Fruit fly (Drosophila melanogaster) whole organism, embryonic: Measurements from ENCODE around the gene CG4004.
A peak's percentile ranks its signal among the peaks of the same experiment; 100 is the strongest.

ENCODE experiments used
- CG10462 ChIP-seq: fragments of 200-800 bp; sonication (Bioruptor generic); optimal IDR thresholded peaks from 2 replicates; lab custom pipeline; 2016; ENCODE audit warnings: missing biosample characterization, missing genetic modification characterization
- CG11398 ChIP-seq: fragments of 200-800 bp; sonication (Bioruptor generic); optimal IDR thresholded peaks from 2 replicates; lab custom pipeline; 2016; ENCODE audit warnings: missing biosample characterization, missing genetic modification characterization
- CG11504 ChIP-seq: fragments of 200-800 bp; sonication (Bioruptor generic); optimal IDR thresholded peaks from 3 replicates; lab custom pipeline; 2019; ENCODE audit warnings: missing biosample characterization, mild to moderate bottlenecking, missing genetic modification characterization, moderate library complexity
- CG12219 ChIP-seq: fragments of 200-800 bp; sonication (Bioruptor generic); optimal IDR thresholded peaks from 3 replicates; lab custom pipeline; 2018; ENCODE audit warnings: missing biosample characterization, mild to moderate bottlenecking, missing genetic modification characterization
- CG13296 ChIP-seq: fragments of 200-800 bp; sonication (Bioruptor generic); optimal IDR thresholded peaks from 3 replicates; lab custom pipeline; 2018; ENCODE audit warnings: missing biosample characterization, mild to moderate bottlenecking, missing genetic modification characterization
- CG15073 ChIP-seq: fragments of 200-800 bp; sonication (Bioruptor generic); optimal IDR thresholded peaks from 2 replicates; lab custom pipeline; 2016; ENCODE audit warnings: missing biosample characterization, missing genetic modification characterization
- CG1602 ChIP-seq: fragments of 200-800 bp; sonication (Bioruptor generic); optimal IDR thresholded peaks from 3 replicates; lab custom pipeline; 2016; ENCODE audit warnings: missing biosample characterization, missing genetic modification characterization
- CG16779 ChIP-seq: fragments of 200-800 bp; sonication (Bioruptor generic); IDR thresholded peaks from 2 replicates; pipeline ENCODE4 v1.3.6; 2022; ENCODE audit warnings: missing biosample characterization, missing genetic modification characterization
- CG1792 ChIP-seq: fragments of 200-800 bp; sonication (Bioruptor generic); optimal IDR thresholded peaks from 2 replicates; lab custom pipeline; 2016; ENCODE audit warnings: missing biosample characterization, missing genetic modification characterization
- CG18262 ChIP-seq: fragments of 200-800 bp; optimal IDR thresholded peaks from 3 replicates; lab custom pipeline; 2019; ENCODE audit warnings: missing biosample characterization, mild to moderate bottlenecking, missing genetic modification characterization, moderate library complexity
- CG30431 ChIP-seq: fragments of 200-800 bp; sonication (Bioruptor generic); optimal IDR thresholded peaks from 2 replicates; lab custom pipeline; 2017; ENCODE audit warnings: missing biosample characterization, missing genetic modification characterization
- CG3163 ChIP-seq: fragments of 200-800 bp; sonication (Bioruptor generic); optimal IDR thresholded peaks from 3 replicates; lab custom pipeline; 2016; ENCODE audit warnings: missing biosample characterization, missing genetic modification characterization
- CG32767 ChIP-seq: fragments of 200-800 bp; sonication (Bioruptor generic); IDR thresholded peaks from 2 replicates; pipeline ENCODE4 v1.3.6; 2022; ENCODE audit warnings: missing biosample characterization, missing genetic modification characterization
- CG4424 ChIP-seq: fragments of 200-800 bp; sonication (Bioruptor generic); optimal IDR thresholded peaks from 3 replicates; lab custom pipeline; 2016; ENCODE audit warnings: missing biosample characterization, missing genetic modification characterization
- CG8388 ChIP-seq: fragments of 200-800 bp; sonication (Bioruptor generic); optimal IDR thresholded peaks from 2 replicates; lab custom pipeline; 2019; ENCODE audit warnings: missing biosample characterization, mild to moderate bottlenecking, missing genetic modification characterization, moderate library complexity
- CTCF ChIP-seq: fragments of 200-800 bp; sonication (Bioruptor generic); optimal IDR thresholded peaks from 2 replicates; lab custom pipeline; 2017; ENCODE audit warnings: missing biosample characterization, mild to moderate bottlenecking, missing genetic modification characterization, moderate library complexity
- Chrac-16 ChIP-seq: fragments of 200-800 bp; sonication (Bioruptor generic); optimal IDR thresholded peaks from 3 replicates; lab custom pipeline; 2016; ENCODE audit warnings: missing biosample characterization, missing genetic modification characterization
- CoRest ChIP-seq: fragments of 200-800 bp; sonication (Bioruptor generic); optimal IDR thresholded peaks from 3 replicates; lab custom pipeline; 2018; ENCODE audit warnings: missing biosample characterization, mild to moderate bottlenecking, missing genetic modification characterization, moderate library complexity
- Dbx ChIP-seq: fragments of 200-800 bp; sonication (Bioruptor generic); IDR thresholded peaks from 3 replicates; pipeline ENCODE4 v1.3.6; 2022; ENCODE audit warnings: missing biosample characterization, missing genetic modification characterization
- Dll ChIP-seq: fragments of 200-800 bp; sonication (Bioruptor generic); IDR thresholded peaks from 4 replicates; pipeline ENCODE4 v1.3.6; 2022; ENCODE audit warnings: missing biosample characterization, missing genetic modification characterization; ENCODE audit not compliant: partially characterized antibody
- E2f1 ChIP-seq: fragments of 200-800 bp; sonication (Bioruptor generic); IDR thresholded peaks from 2 replicates; pipeline ENCODE4 v1.3.6; 2022; ENCODE audit warnings: missing biosample characterization, missing genetic modification characterization
- Ets65A ChIP-seq: fragments of 200-800 bp; sonication (Bioruptor generic); peaks from one replicate; lab custom pipeline; 2016; ENCODE audit warnings: missing biosample characterization, missing genetic modification characterization
- Hr51 ChIP-seq, 2 experiments: fragments of 200-800 bp; sonication (Bioruptor generic); optimal IDR thresholded peaks; 2 replicates in 1 of 2; 3 replicates in 1 of 2; lab custom pipeline; 2016 to 2018; ENCODE audit warnings: missing biosample characterization in 2 of 2, missing genetic modification characterization in 2 of 2, mild to moderate bottlenecking in 1 of 2, moderate library complexity in 1 of 2
- Jarid2 ChIP-seq: fragments of 200-800 bp; sonication (Bioruptor generic); optimal IDR thresholded peaks from 3 replicates; lab custom pipeline; 2017; ENCODE audit warnings: mild to moderate bottlenecking, missing biosample characterization, missing genetic modification reagents, missing genetic modification characterization
- Mrtf ChIP-seq: fragments of 200-800 bp; sonication (Bioruptor generic); IDR thresholded peaks from 3 replicates; pipeline ENCODE4 v1.3.6; 2022; ENCODE audit warnings: missing biosample characterization, missing genetic modification characterization
- Optix ChIP-seq: fragments of 200-800 bp; sonication (Bioruptor generic); IDR thresholded peaks from 3 replicates; pipeline ENCODE4 v1.3.6; 2022; ENCODE audit warnings: missing biosample characterization, missing genetic modification characterization
- Poxn ChIP-seq: fragments of 200-800 bp; sonication (Bioruptor generic); IDR thresholded peaks from 2 replicates; pipeline ENCODE4 v1.3.6; 2022; ENCODE audit warnings: missing biosample characterization, missing genetic modification characterization
- Sin3A ChIP-seq: fragments of >200 bp; optimal IDR thresholded peaks from 2 replicates; lab custom pipeline; 2018
- abd-A ChIP-seq: fragments of 200-800 bp; sonication (Bioruptor generic); optimal IDR thresholded peaks from 3 replicates; lab custom pipeline; 2019; ENCODE audit warnings: missing biosample characterization, mild to moderate bottlenecking, missing genetic modification characterization, moderate library complexity
- ase ChIP-seq: fragments of 200-800 bp; sonication (Bioruptor generic); IDR thresholded peaks from 3 replicates; pipeline ENCODE4 v1.3.6; 2022; ENCODE audit warnings: missing biosample characterization, missing genetic modification characterization
- az2 ChIP-seq: fragments of 200-800 bp; sonication (Bioruptor generic); optimal IDR thresholded peaks from 3 replicates; lab custom pipeline; 2016; ENCODE audit warnings: missing biosample characterization, missing genetic modification characterization
- bab2 ChIP-seq: fragments of 200-800 bp; sonication (Bioruptor generic); optimal IDR thresholded peaks from 2 replicates; lab custom pipeline; 2016; ENCODE audit warnings: missing biosample characterization, missing genetic modification characterization
- cg ChIP-seq: fragments of 200-800 bp; sonication (Bioruptor generic); optimal IDR thresholded peaks from 3 replicates; lab custom pipeline; 2019; ENCODE audit warnings: missing biosample characterization, mild to moderate bottlenecking, missing genetic modification characterization, moderate library complexity
- chinmo ChIP-seq: fragments of 200-800 bp; sonication (Bioruptor generic); IDR thresholded peaks from 4 replicates; pipeline ENCODE4 v1.3.6; 2022; ENCODE audit warnings: missing biosample characterization, missing genetic modification characterization; ENCODE audit not compliant: partially characterized antibody
- cwo ChIP-seq: fragments of 200-800 bp; sonication (Bioruptor generic); optimal IDR thresholded peaks from 3 replicates; lab custom pipeline; 2017; ENCODE audit warnings: missing biosample characterization, missing genetic modification characterization, mild to moderate bottlenecking, moderate library complexity, missing genetic modification reagents
- esg ChIP-seq: fragments of 200-800 bp; sonication (Bioruptor generic); conservative IDR thresholded peaks from 2 replicates; pipeline ENCODE4 v1.3.6; 2022; ENCODE audit warnings: missing biosample characterization, missing genetic modification characterization
- fd3F ChIP-seq: fragments of 200-800 bp; sonication (Bioruptor generic); optimal IDR thresholded peaks from 2 replicates; lab custom pipeline; 2018; ENCODE audit warnings: missing biosample characterization, mild to moderate bottlenecking, missing genetic modification characterization, moderate library complexity
- fd64A ChIP-seq: fragments of 200-800 bp; sonication (Bioruptor generic); optimal IDR thresholded peaks from 3 replicates; lab custom pipeline; 2018; ENCODE audit warnings: missing biosample characterization, mild to moderate bottlenecking, missing genetic modification characterization
- fd96Cb ChIP-seq: fragments of 200-800 bp; sonication (Bioruptor generic); optimal IDR thresholded peaks from 2 replicates; lab custom pipeline; 2018; ENCODE audit warnings: missing biosample characterization, mild to moderate bottlenecking, missing genetic modification characterization, moderate library complexity
- fu2 ChIP-seq: fragments of 200-800 bp; sonication (Bioruptor generic); optimal IDR thresholded peaks from 2 replicates; lab custom pipeline; 2016; ENCODE audit warnings: missing biosample characterization, missing genetic modification characterization
- her ChIP-seq: fragments of 200-800 bp; sonication (Bioruptor generic); optimal IDR thresholded peaks from 2 replicates; lab custom pipeline; 2016; ENCODE audit warnings: missing biosample characterization, missing genetic modification characterization
- ind ChIP-seq: fragments of 200-800 bp; sonication (Bioruptor generic); optimal IDR thresholded peaks from 3 replicates; lab custom pipeline; 2016; ENCODE audit warnings: missing biosample characterization, missing genetic modification characterization
- lola ChIP-seq, 3 experiments: fragments of >200 bp in 2 of 3; fragments of 200-800 bp in 1 of 3; sonication (Bioruptor generic) in 1 of 3; optimal IDR thresholded peaks; 2 replicates each; lab custom pipeline; 2017 to 2019; ENCODE audit warnings: missing biosample characterization in 3 of 3, missing genetic modification characterization in 3 of 3, mild to moderate bottlenecking in 1 of 3, moderate library complexity in 1 of 3
- phol ChIP-seq: fragments of 200-800 bp; sonication (Bioruptor generic); optimal IDR thresholded peaks from 3 replicates; lab custom pipeline; 2018; ENCODE audit warnings: missing biosample characterization, mild to moderate bottlenecking, missing genetic modification characterization, moderate library complexity
- pros ChIP-seq: fragments of 200-800 bp; sonication (Bioruptor generic); optimal IDR thresholded peaks from 3 replicates; lab custom pipeline; 2019; ENCODE audit warnings: missing biosample characterization, mild to moderate bottlenecking, missing genetic modification characterization, moderate library complexity
- sens ChIP-seq: fragments of 200-800 bp; sonication (Bioruptor generic); peaks from one replicate; lab custom pipeline; 2016; ENCODE audit warnings: missing biosample characterization, missing genetic modification characterization
- slbo ChIP-seq: fragments of 200-800 bp; sonication (Bioruptor generic); IDR thresholded peaks from 2 replicates; pipeline ENCODE4 v1.3.6; 2022; ENCODE audit warnings: missing biosample characterization, missing genetic modification characterization
- tup ChIP-seq: fragments of 200-800 bp; sonication (Bioruptor generic); optimal IDR thresholded peaks from 2 replicates; lab custom pipeline; 2016; ENCODE audit warnings: missing biosample characterization, mild to moderate bottlenecking, missing genetic modification characterization, moderate library complexity
- zen ChIP-seq: fragments of 200-800 bp; sonication (Bioruptor generic); optimal IDR thresholded peaks from 3 replicates; lab custom pipeline; 2018; ENCODE audit warnings: missing biosample characterization, mild to moderate bottlenecking, missing genetic modification characterization, moderate library complexity

Gene CG4004

DNA sequence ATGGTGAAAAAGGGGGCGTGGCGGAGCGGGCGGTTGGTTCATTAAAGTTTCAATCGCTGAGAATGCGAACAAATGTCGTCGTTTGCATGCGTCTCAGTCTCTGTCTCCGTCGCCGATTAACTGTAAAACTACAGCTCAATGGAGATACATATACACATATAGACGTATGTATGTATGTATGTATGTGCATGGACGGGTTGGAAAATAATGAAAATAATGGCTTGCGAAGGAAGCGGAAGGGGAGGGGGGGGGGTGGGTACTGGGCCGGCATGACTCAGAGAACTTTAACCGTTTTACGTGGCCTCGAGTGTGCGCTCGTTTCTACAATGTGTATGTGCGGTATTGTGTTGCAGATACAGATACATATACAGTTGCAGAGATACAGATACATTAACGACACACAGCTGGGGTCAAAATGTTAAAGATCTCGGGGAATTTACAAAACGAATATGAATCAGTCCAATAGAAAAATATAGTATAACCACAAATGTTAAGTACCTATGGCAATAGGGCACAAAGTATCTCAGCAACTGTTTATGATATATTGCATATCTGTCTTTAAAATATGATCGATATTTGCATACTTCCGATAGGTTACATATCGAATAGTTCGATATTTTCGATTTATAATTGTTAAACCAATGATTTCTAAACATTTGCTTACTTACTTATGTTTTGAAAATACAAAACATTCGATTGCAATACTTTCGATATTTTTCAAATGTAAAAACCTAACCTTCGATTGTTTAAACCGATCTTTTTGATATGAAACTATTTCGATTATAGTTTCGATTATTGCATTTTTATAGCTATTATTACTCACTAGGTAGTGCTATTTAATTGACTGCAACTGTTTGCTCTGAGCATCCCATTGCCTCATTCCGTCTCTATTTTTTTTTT lies 19.5 kb upstream of the CG4004 start (continued):
- no peak for TF ChIP-seq ind (GFP tag; lab: Kevin White, UChicago)
- TF ChIP-seq fd64A (GFP tag; lab: Kevin White, UChicago) = no peak
- no peak for TF ChIP-seq CG1792 (GFP tag; lab: Kevin White, UChicago)
- 0 out of 3 replicates have a peak, but pooled peaks have one; percentile 29 for TF ChIP-seq Dbx (GFP tag; lab: Robert Waterston, UW)
- peak; percentile 7 for TF ChIP-seq CG12219 (GFP tag; lab: Kevin White, UChicago)
- TF ChIP-seq CG11398 = no peak
- no peak for TF ChIP-seq Optix (GFP tag; lab: Robert Waterston, UW)
- TF ChIP-seq CTCF (GFP tag; lab: Kevin White, UChicago) = no peak
- no peak for TF ChIP-seq CG32767 (GFP tag; lab: Robert Waterston, UW)
- peak; percentile 69 for TF ChIP-seq CG11504 (tag; lab: Kevin White, UChicago)
- TF ChIP-seq phol = peak; percentile 54
- TF ChIP-seq bab2 (GFP tag; lab: Kevin White, UChicago) = no peak
- TF ChIP-seq CG10462 = no peak
- no peak for TF ChIP-seq her (GFP tag; lab: Kevin White, UChicago)
- peak; percentile 41 for TF ChIP-seq fd96Cb (tag; lab: Kevin White, UChicago)
- TF ChIP-seq cg (GFP tag; lab: Kevin White, UChicago) = peak; percentile 74
- no peak for TF ChIP-seq CG16779 (GFP tag; lab: Robert Waterston, UW)
- no peak for TF ChIP-seq CG15073
- peak; percentile 53 for TF ChIP-seq CG4424 (GFP tag; lab: Kevin White, UChicago)
- TF ChIP-seq Dll (GFP tag; lab: Robert Waterston, UW) = 0 out of 4 replicates have a peak, but pooled peaks have one; percentile 26
- no peak for TF ChIP-seq esg (GFP tag; lab: Robert Waterston, UW)
- TF ChIP-seq lola (GFP tag; optimal IDR thresholded peaks at IDR 0.05; lab: Kevin White, UChicago) = peak in 1 of 3 experiments; percentile 58
- TF ChIP-seq Chrac-16 (GFP tag; lab: Kevin White, UChicago) = no peak
- TF ChIP-seq E2f1 (GFP tag; lab: Robert Waterston, UW) = no peak
- peak; percentile 33 for TF ChIP-seq az2 (GFP tag; lab: Kevin White, UChicago)
- peak; percentile 91 for TF ChIP-seq chinmo
- peak; percentile 2 for TF ChIP-seq CG30431 (GFP tag; lab: Kevin White, UChicago)
- no peak for TF ChIP-seq Poxn (GFP tag; lab: Robert Waterston, UW)
- no peak for TF ChIP-seq CG13296
- TF ChIP-seq sens (GFP tag; lab: Kevin White, UChicago) = peak; percentile 82
- TF ChIP-seq CG8388 (GFP tag; lab: Kevin White, UChicago) = peak; percentile 0
- TF ChIP-seq cwo = no peak
- no peak for TF ChIP-seq ase (GFP tag; lab: Robert Waterston, UW)
- no peak for TF ChIP-seq fd3F (GFP tag; lab: Kevin White, UChicago)
- no peak for TF ChIP-seq Jarid2 (GFP tag; lab: Kevin White, UChicago)
- TF ChIP-seq fu2 = no peak
- TF ChIP-seq Ets65A (GFP tag; lab: Kevin White, UChicago) = peak; percentile 50
- TF ChIP-seq CG18262 (tag; lab: Kevin White, UChicago) = peak; percentile 67
- no peak for TF ChIP-seq zen
- peak; percentile 30; the same call in 1 of the 2 replicates for TF ChIP-seq slbo (GFP tag; lab: Robert Waterston, UW)
- peak; percentile 50 for TF ChIP-seq pros (GFP tag; lab: Kevin White, UChicago)
- peak; percentile 6 for TF ChIP-seq CG1602
- TF ChIP-seq CG3163 (GFP tag; lab: Kevin White, UChicago) = no peak
- TF ChIP-seq tup (GFP tag; lab: Kevin White, UChicago) = no peak
- TF ChIP-seq Hr51 (GFP tag; optimal IDR thresholded peaks at IDR 0.05; lab: Kevin White, UChicago) = peak in 1 of 2 experiments; percentile 52
- no peak for TF ChIP-seq Sin3A (lab: Kevin White, UChicago)
- TF ChIP-seq abd-A (tag; lab: Kevin White, UChicago) = peak; percentile 68
- TF ChIP-seq CoRest (tag; lab: Kevin White, UChicago) = peak; percentile 47
- TF ChIP-seq Mrtf (GFP tag; lab: Robert Waterston, UW) = no peak
